Worm (Caenorhabditis elegans): ENCODE measurements around the gene lin-14.

ce11 chrX:11534443-11534842 is 69.1 kb downstream of the lin-14 start:
- TF ChIP-seq dao-5 (tag; optimal IDR thresholded peaks at IDR 0.05) (no peak), W03F9.2 (tag; optimal IDR thresholded peaks at IDR 0.05) (no peak)
